Worm (Caenorhabditis elegans) whole organism, L4 larva: Measurements from ENCODE around the gene hacl-1.

Experiments
- D1046.2 ChIP-seq: fragments of 200-800 bp; sonication (Bioruptor generic); IDR thresholded peaks from 2 replicates; pipeline ENCODE4 v1.3.6; 2022; ENCODE audit warnings: missing genetic modification characterization, missing compliant biosample characterization
- F26F4.8 ChIP-seq: fragments of 200-800 bp; sonication (Bioruptor generic); conservative IDR thresholded peaks from 2 replicates; pipeline ENCODE4 v1.3.6; 2022; ENCODE audit warnings: missing genetic modification characterization, missing compliant biosample characterization
- Y105C5A.15 ChIP-seq: fragments of 200-800 bp; sonication (Bioruptor generic); IDR thresholded peaks from 2 replicates; pipeline ENCODE4 v1.3.6; 2022; ENCODE audit warnings: missing genetic modification characterization, missing compliant biosample characterization
- Y75B8A.6 ChIP-seq: fragments of 200-800 bp; sonication (Bioruptor generic); IDR thresholded peaks from 2 replicates; pipeline ENCODE4 v1.3.6; 2022; ENCODE audit warnings: missing genetic modification reagents, missing genetic modification characterization, missing compliant biosample characterization
- aha-1 ChIP-seq: fragments of 150-350 bp; peaks from one replicate; lab custom pipeline; 2014; ENCODE audit warnings: missing biosample characterization, missing genetic modification characterization
- arid-1 ChIP-seq: fragments of 200-800 bp; sonication (Bioruptor generic); conservative IDR thresholded peaks from 2 replicates; pipeline ENCODE4 v1.3.6; 2022; ENCODE audit warnings: missing genetic modification reagents, missing genetic modification characterization, missing compliant biosample characterization
- ceh-32 ChIP-seq: sonication (generic microtip); optimal IDR thresholded peaks from 2 replicates; lab custom pipeline; 2016; ENCODE audit warnings: mild to moderate bottlenecking, missing genetic modification characterization, missing compliant biosample characterization; ENCODE audit not compliant: poor library complexity
- ces-1 ChIP-seq: fragments of 150-350 bp; sonication (generic microtip); optimal IDR thresholded peaks from 4 replicates; lab custom pipeline; 2014; ENCODE audit warnings: missing biosample characterization, missing genetic modification reagents, missing genetic modification characterization
- daf-12 ChIP-seq: fragments of 150-350 bp; optimal IDR thresholded peaks from 2 replicates; lab custom pipeline; 2014; ENCODE audit warnings: missing biosample characterization, missing genetic modification reagents, missing genetic modification characterization
- daf-16 ChIP-seq, 3 experiments: sonication (generic microtip); optimal IDR thresholded peaks; 2 replicates each; lab custom pipeline; 2016 to 2017; ENCODE audit warnings: missing genetic modification characterization in 3 of 3, missing genetic modification reagents in 3 of 3, mild to moderate bottlenecking in 2 of 3, missing compliant biosample characterization in 2 of 3, missing biosample characterization in 1 of 3, moderate library complexity in 1 of 3
- daf-8 ChIP-seq: fragments of 200-800 bp; sonication (Bioruptor generic); IDR thresholded peaks from 2 replicates; pipeline ENCODE4 v1.3.6; 2022; ENCODE audit warnings: missing genetic modification characterization, missing compliant biosample characterization
- dmd-9 ChIP-seq: fragments of 200-800 bp; sonication (Bioruptor generic); IDR thresholded peaks from 2 replicates; pipeline ENCODE4 v1.3.6; 2022; ENCODE audit warnings: missing genetic modification reagents, missing genetic modification characterization, missing compliant biosample characterization
- dpl-1 ChIP-seq: fragments of 150-350 bp; optimal IDR thresholded peaks from 2 replicates; lab custom pipeline; 2014; ENCODE audit warnings: missing biosample characterization, missing genetic modification reagents, missing genetic modification characterization
- duxl-1 ChIP-seq: sonication (generic microtip); optimal IDR thresholded peaks from 2 replicates; lab custom pipeline; 2016; ENCODE audit warnings: mild to moderate bottlenecking, missing genetic modification characterization, moderate library complexity, missing compliant biosample characterization; ENCODE audit not compliant: poor library complexity
- dve-1 ChIP-seq: sonication (generic microtip); optimal IDR thresholded peaks from 2 replicates; lab custom pipeline; 2017; ENCODE audit warnings: antibody characterized with exemption, mild to moderate bottlenecking, missing genetic modification characterization, missing compliant biosample characterization; ENCODE audit not compliant: insufficient read depth
- egl-43 ChIP-seq: fragments of 200-800 bp; sonication (Bioruptor generic); IDR thresholded peaks from 2 replicates; pipeline ENCODE4 v1.3.6; 2022; ENCODE audit warnings: missing genetic modification reagents, missing genetic modification characterization, missing compliant biosample characterization
- fkh-10 ChIP-seq: fragments of 150-350 bp; optimal IDR thresholded peaks from 2 replicates; lab custom pipeline; 2014; ENCODE audit warnings: missing biosample characterization, missing genetic modification reagents, missing genetic modification characterization
- hif-1 ChIP-seq, 2 experiments: sonication (generic microtip); optimal IDR thresholded peaks; 2 replicates each; lab custom pipeline; 2016 to 2017; ENCODE audit warnings: missing compliant biosample characterization in 2 of 2, missing genetic modification characterization in 2 of 2, missing genetic modification reagents in 2 of 2, missing genotype in 2 of 2, mild to moderate bottlenecking in 1 of 2
- lim-7 ChIP-seq: fragments of 200-800 bp; sonication (Bioruptor generic); IDR thresholded peaks from 2 replicates; pipeline ENCODE4 v1.3.6; 2022; ENCODE audit warnings: missing genetic modification characterization, missing compliant biosample characterization
- lin-29 ChIP-seq: fragments of 200-800 bp; sonication (Bioruptor generic); IDR thresholded peaks from 2 replicates; pipeline ENCODE4 v1.3.6; 2022; ENCODE audit warnings: missing genetic modification reagents, missing genetic modification characterization, missing compliant biosample characterization
- lsy-2 ChIP-seq, 2 experiments: fragments of 150-350 bp in 1 of 2; sonication (generic microtip) in 1 of 2; optimal IDR thresholded peaks; 2 replicates each; lab custom pipeline; 2014 to 2017; ENCODE audit warnings: missing biosample characterization in 2 of 2, missing genetic modification characterization in 2 of 2
- mdl-1 ChIP-seq, 2 experiments: fragments of 150-350 bp in 1 of 2; sonication (generic microtip) in 1 of 2; optimal IDR thresholded peaks; 2 replicates each; lab custom pipeline; 2014 to 2017; ENCODE audit warnings: missing biosample characterization in 2 of 2, missing genetic modification characterization in 2 of 2
- nhr-102 ChIP-seq: sonication (generic microtip); optimal IDR thresholded peaks from 2 replicates; lab custom pipeline; 2016; ENCODE audit warnings: mild to moderate bottlenecking, missing genetic modification characterization, moderate library complexity, missing compliant biosample characterization
- nhr-25 ChIP-seq: sonication (generic microtip); optimal IDR thresholded peaks from 2 replicates; lab custom pipeline; 2017; ENCODE audit warnings: missing genetic modification characterization, mild to moderate bottlenecking, missing compliant biosample characterization, antibody characterized with exemption, moderate library complexity, borderline replicate concordance; ENCODE audit not compliant: insufficient read depth
- nhr-41 ChIP-seq: fragments of 200-800 bp; sonication (Bioruptor generic); IDR thresholded peaks from 2 replicates; pipeline ENCODE4 v1.3.6; 2022; ENCODE audit warnings: missing genetic modification reagents, missing genetic modification characterization, missing compliant biosample characterization
- nhr-42 ChIP-seq: fragments of 200-800 bp; sonication (Bioruptor generic); IDR thresholded peaks from 2 replicates; pipeline ENCODE4 v1.3.6; 2022; ENCODE audit warnings: missing genetic modification characterization, missing compliant biosample characterization
- nhr-6 ChIP-seq: fragments of 150-350 bp; optimal IDR thresholded peaks from 2 replicates; lab custom pipeline; 2014; ENCODE audit warnings: missing biosample characterization, missing genetic modification characterization
- nhr-76 ChIP-seq: fragments of 150-350 bp; optimal IDR thresholded peaks from 2 replicates; lab custom pipeline; 2014; ENCODE audit warnings: missing biosample characterization, missing genetic modification characterization
- php-3 ChIP-seq: fragments of 200-800 bp; sonication (Bioruptor generic); IDR thresholded peaks from 2 replicates; pipeline ENCODE4 v1.3.6; 2022; ENCODE audit warnings: missing genetic modification reagents, missing genetic modification characterization, missing compliant biosample characterization
- pqm-1 ChIP-seq: sonication (generic microtip); optimal IDR thresholded peaks from 2 replicates; lab custom pipeline; 2017; ENCODE audit warnings: missing biosample characterization, missing genetic modification characterization
- skn-1 ChIP-seq: fragments of 150-350 bp; optimal IDR thresholded peaks from 2 replicates; lab custom pipeline; 2014; ENCODE audit warnings: missing biosample characterization, missing genetic modification characterization
- spr-1 ChIP-seq: sonication (generic microtip); optimal IDR thresholded peaks from 2 replicates; lab custom pipeline; 2016; ENCODE audit warnings: mild to moderate bottlenecking, missing genetic modification characterization, missing compliant biosample characterization
- unc-62 ChIP-seq, 3 experiments: fragments of 150-350 bp in 1 of 3; sonication (generic microtip); optimal IDR thresholded peaks in 2 of 3; peaks in 1 of 3; 1 replicate in 1 of 3; 2 replicates in 2 of 3; lab custom pipeline; 2014 to 2017; ENCODE audit warnings: missing biosample characterization in 3 of 3, missing genetic modification characterization in 3 of 3, missing genetic modification reagents in 3 of 3, missing genotype in 1 of 3
- zfp-3 ChIP-seq: fragments of 200-800 bp; sonication (Bioruptor generic); conservative IDR thresholded peaks from 2 replicates; pipeline ENCODE4 v1.3.6; 2022; ENCODE audit warnings: missing genetic modification reagents, missing genetic modification characterization, missing compliant biosample characterization
- ztf-11 ChIP-seq: fragments of 150-350 bp; optimal IDR thresholded peaks from 2 replicates; lab custom pipeline; 2014; ENCODE audit warnings: missing biosample characterization, missing genetic modification characterization
- ztf-7 ChIP-seq: fragments of 150-350 bp; optimal IDR thresholded peaks from 2 replicates; lab custom pipeline; 2014; ENCODE audit warnings: missing biosample characterization, missing genetic modification characterization

hacl-1 gene

DNA sequence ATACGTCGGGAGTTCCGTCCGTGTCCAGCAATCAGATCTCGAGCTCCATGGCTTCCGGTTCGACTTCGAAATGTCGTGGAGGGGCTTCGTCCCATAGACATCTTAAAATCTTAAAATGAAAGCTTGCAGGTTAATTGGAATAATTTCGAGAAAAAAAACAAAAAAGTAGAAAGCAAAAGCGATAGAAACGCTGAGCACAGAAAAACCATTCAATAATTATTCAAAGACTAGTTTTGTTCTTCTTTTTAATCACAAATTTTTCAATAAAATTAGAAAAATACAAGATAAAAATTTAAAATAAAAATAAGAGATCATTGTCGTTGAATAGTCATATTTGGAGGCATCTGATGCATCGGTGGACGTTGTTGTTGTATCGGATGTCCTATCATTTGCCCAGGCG lies 34.2 kb upstream of the hacl-1 start, which contains the start of gene age-1:
Gene age-1 (minus strand): TSS at position 101 of the 400 bp plus-strand sequence.
- TF ChIP-seq Y75B8A.6 (no peak), lim-7 (no peak), mdl-1 (tag; optimal IDR thresholded peaks at IDR 0.05; lab: Kevin White, UChicago) (no peak), skn-1 (tag; lab: Kevin White, UChicago) (no peak), lin-29 (GFP tag; lab: Robert Waterston, UW) (no peak), php-3 (GFP tag; lab: Robert Waterston, UW) (no peak)

- TF ChIP-seq unc-62 (GFP tag; optimal IDR thresholded peaks at IDR 0.05 in 1 of 2; lab: Kevin White, UChicago) (no peak), unc-62 (tag; optimal IDR thresholded peaks at IDR 0.05; lab: Kevin White, UChicago) (no peak)
These were observed 28.5 kb upstream of the hacl-1 start, which contains the start of gene Y62F5A.10 for ce11 chrII:11521300-11521699. Y62F5A.10 (plus strand) TSS chrII:11521600.

DNA sequence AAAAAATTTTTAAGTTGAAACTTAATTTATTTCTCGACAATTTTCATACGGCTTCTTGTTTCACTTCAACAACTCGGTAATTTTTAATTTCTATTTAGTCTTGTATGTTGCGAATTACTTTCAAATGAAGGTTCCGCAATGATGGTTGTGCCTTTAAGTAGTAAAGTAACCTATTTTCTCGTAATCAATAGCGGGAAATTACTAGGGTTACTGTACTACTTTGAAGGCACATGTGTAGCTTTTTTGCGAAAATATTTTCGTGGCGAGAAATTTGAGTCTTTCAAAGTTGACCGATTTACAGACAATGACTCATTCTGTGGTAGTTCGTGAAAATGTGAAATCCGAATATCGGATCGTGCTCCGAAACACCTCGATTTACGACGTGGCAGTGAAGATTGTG lies 25.4 kb upstream of the hacl-1 start, which contains the start of gene B0334.10:
Gene B0334.10 (plus strand): TSS at position 301 of the 400 bp plus-strand sequence.
- TF ChIP-seq pqm-1 (tag; lab: Kevin White, UChicago) (no peak), hif-1 (tag; optimal IDR thresholded peaks at IDR 0.05; lab: Kevin White, UChicago) (no peak), egl-43 (GFP tag; lab: Robert Waterston, UW) (no peak), daf-12 (tag; lab: Kevin White, UChicago) (no peak), aha-1 (tag; lab: Kevin White, UChicago) (no peak), nhr-6 (tag; lab: Kevin White, UChicago) (no peak), fkh-10 (GFP tag; lab: Kevin White, UChicago) (no peak), F26F4.8 (GFP tag; lab: Robert Waterston, UW) (no peak)

ce11 chrII:11514775-11515174 lies 22.0 kb upstream of the hacl-1 start, which contains the start of gene srh-44:
srh-44 (plus strand) TSS chrII:11515075.
- no peak for TF ChIP-seq dpl-1
- TF ChIP-seq arid-1 (GFP tag; lab: Robert Waterston, UW), result no peak
- TF ChIP-seq nhr-102 (tag; lab: Kevin White, UChicago), result no peak
- TF ChIP-seq hif-1 (tag; optimal IDR thresholded peaks at IDR 0.05; lab: Kevin White, UChicago), result no peak
- TF ChIP-seq ztf-7, result no peak
- no peak for TF ChIP-seq daf-8 (GFP tag; lab: Robert Waterston, UW)
- no peak for TF ChIP-seq D1046.2 (GFP tag; lab: Robert Waterston, UW)
- no peak for TF ChIP-seq lsy-2 (tag; optimal IDR thresholded peaks at IDR 0.05; lab: Kevin White, UChicago)
- no peak for TF ChIP-seq daf-12 (tag; lab: Kevin White, UChicago)
- TF ChIP-seq, all 104 proteins: peak for 0

DNA sequence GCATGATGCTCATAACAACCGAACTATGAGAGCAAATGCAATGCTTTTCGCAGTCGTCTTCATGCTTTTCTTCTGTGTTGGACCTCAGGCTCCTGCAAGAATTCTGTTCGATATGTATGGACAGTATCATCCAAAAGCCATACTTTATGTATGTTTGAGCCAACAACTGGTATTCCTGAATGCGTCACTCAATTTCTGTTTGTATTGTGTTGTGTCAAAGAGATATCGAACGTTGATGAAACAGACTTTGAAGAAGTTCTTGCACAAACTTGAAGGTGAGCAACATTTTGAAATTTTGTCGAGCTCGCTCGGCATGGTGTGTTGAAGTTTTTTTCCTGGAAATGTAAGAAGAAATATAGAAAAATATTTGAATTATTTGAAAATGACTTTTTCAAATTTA lies 20.2 kb upstream of the hacl-1 start:
- TF ChIP-seq aha-1 (tag; lab: Kevin White, UChicago), result peak; percentile 59
- TF ChIP-seq unc-62 (GFP tag; optimal IDR thresholded peaks at IDR 0.05 in 1 of 2; lab: Kevin White, UChicago), result peak in 1 of 2 experiments; percentile 74
- no peak for TF ChIP-seq unc-62 (tag; optimal IDR thresholded peaks at IDR 0.05; lab: Kevin White, UChicago)
- no peak for TF ChIP-seq nhr-42 (GFP tag; lab: Robert Waterston, UW)

DNA sequence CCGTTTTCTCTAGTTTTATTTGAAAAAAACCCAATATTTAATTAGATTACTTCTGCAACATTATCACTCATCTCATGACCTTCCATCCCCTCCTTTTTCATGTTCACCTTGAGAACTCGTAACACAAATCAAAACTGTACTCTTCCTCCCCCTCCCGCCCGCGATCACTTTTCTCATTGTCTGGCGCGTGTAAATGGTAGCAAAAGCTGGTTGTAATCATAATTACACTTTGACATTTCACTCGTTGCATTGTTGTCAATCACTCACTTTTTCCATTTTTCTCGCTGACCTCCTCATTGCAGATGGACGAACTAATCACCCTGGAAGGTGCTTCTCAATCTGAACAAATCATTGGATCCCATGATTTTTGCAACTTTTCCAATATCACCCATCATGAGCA lies 17.6 kb upstream of the hacl-1 start, which contains the start of gene npr-41:
Gene npr-41 (plus strand): TSS at position 301 of the 400 bp plus-strand sequence.
- TF ChIP-seq zfp-3 (GFP tag; lab: Robert Waterston, UW) (no peak), duxl-1 (tag; lab: Kevin White, UChicago) (no peak), ztf-11 (tag; lab: Kevin White, UChicago) (no peak), spr-1 (tag; lab: Kevin White, UChicago) (no peak), dmd-9 (GFP tag; lab: Robert Waterston, UW) (no peak), arid-1 (GFP tag; lab: Robert Waterston, UW) (no peak), dve-1 (tag; lab: Kevin White, UChicago) (no peak), nhr-41 (GFP tag; lab: Robert Waterston, UW) (no peak), ceh-32 (tag; lab: Kevin White, UChicago) (no peak), nhr-76 (no peak), daf-16 (GFP tag; optimal IDR thresholded peaks at IDR 0.05; lab: Kevin White, UChicago) (no peak), daf-16 (tag; optimal IDR thresholded peaks at IDR 0.05; lab: Kevin White, UChicago) (no peak), egl-43 (GFP tag; lab: Robert Waterston, UW) (no peak), nhr-25 (no peak), ces-1 (no peak), Y105C5A.15 (no peak)
